Worm (Caenorhabditis elegans) whole organism, L3 larva: ENCODE data around the gene oac-5.

Experiments
- R02D3.7 ChIP-seq: fragments of 150-350 bp; optimal IDR thresholded peaks from 2 replicates; lab custom pipeline; 2014; ENCODE audit warnings: missing biosample characterization, missing genetic modification characterization
- egl-27 ChIP-seq: sonication (generic microtip); optimal IDR thresholded peaks from 4 replicates; lab custom pipeline; 2017; ENCODE audit warnings: missing biosample characterization, missing genetic modification reagents, missing genetic modification characterization
- fos-1 ChIP-seq: fragments of 150-350 bp; optimal IDR thresholded peaks from 2 replicates; lab custom pipeline; 2014; ENCODE audit warnings: missing biosample characterization, missing genetic modification characterization
- jun-1 ChIP-seq: fragments of 150-350 bp; optimal IDR thresholded peaks from 2 replicates; lab custom pipeline; 2014; ENCODE audit warnings: missing biosample characterization, missing genetic modification reagents, missing genetic modification characterization
- lin-39 ChIP-seq: fragments of 150-350 bp; optimal IDR thresholded peaks from 2 replicates; lab custom pipeline; 2018; ENCODE audit warnings: missing biosample characterization, missing genetic modification reagents, missing genetic modification characterization
- nhr-237 ChIP-seq: fragments of 150-350 bp; optimal IDR thresholded peaks from 2 replicates; lab custom pipeline; 2014; ENCODE audit warnings: missing biosample characterization, missing genetic modification characterization
- pqm-1 ChIP-seq: fragments of 150-350 bp; optimal IDR thresholded peaks from 2 replicates; lab custom pipeline; 2017; ENCODE audit warnings: missing biosample characterization, missing genetic modification characterization, inconsistent platforms

DNA sequence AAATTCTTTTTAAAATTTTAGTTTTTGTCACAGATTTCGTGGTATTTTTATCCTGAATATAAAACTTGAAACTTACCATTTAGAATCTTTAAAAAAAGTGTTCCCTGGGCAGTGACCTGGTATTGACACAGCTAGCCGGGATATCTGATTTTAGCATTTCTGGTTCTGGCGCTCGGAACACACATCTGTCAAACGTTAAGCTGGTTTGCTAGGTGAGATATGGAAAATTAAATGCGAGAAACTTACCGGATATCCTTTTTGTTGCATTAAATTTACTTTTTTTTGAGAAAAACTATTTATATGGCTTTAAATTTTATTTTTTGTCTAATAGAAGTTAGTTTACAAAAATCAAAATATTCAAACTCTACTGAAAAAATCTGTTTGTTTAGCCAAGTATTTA, 6.7 kb upstream of the oac-5 start, which contains the start of gene F28G4.4:
- TF ChIP-seq jun-1: no peak
- TF ChIP-seq pqm-1 (tag; lab: Kevin White, UChicago): no peak
- TF ChIP-seq R02D3.7 (tag; lab: Kevin White, UChicago): no peak
- TF ChIP-seq lin-39 (tag; lab: Kevin White, UChicago): no peak
- no peak for TF ChIP-seq egl-27 (tag; lab: Kevin White, UChicago)
- TF ChIP-seq nhr-237 (tag; lab: Kevin White, UChicago): no peak
- no peak for TF ChIP-seq fos-1 (tag; lab: Kevin White, UChicago)
